Worm (Caenorhabditis elegans) whole organism, mixed stage, embryonic: ENCODE measurements around the gene T14B4.20.

Experiments used
- hlh-1 ChIP-seq: fragments of 150-350 bp; optimal IDR thresholded peaks from 2 replicates; lab custom pipeline; 2014; ENCODE audit warnings: missing biosample characterization, missing genetic modification reagents, missing genetic modification characterization
- lin-13 ChIP-seq: fragments of 150-350 bp; optimal IDR thresholded peaks from 2 replicates; lab custom pipeline; 2014; ENCODE audit warnings: missing biosample characterization, missing genetic modification characterization
- lsy-2 ChIP-seq: fragments of 150-350 bp; optimal IDR thresholded peaks from 2 replicates; lab custom pipeline; 2014; ENCODE audit warnings: missing biosample characterization, missing genetic modification characterization
- mab-5 ChIP-seq: fragments of 150-350 bp; optimal IDR thresholded peaks from 2 replicates; lab custom pipeline; 2014; ENCODE audit warnings: missing biosample characterization, missing genetic modification characterization
- mls-2 ChIP-seq: sonication (generic microtip); optimal IDR thresholded peaks from 2 replicates; lab custom pipeline; 2016; ENCODE audit warnings: mild to moderate bottlenecking, missing genetic modification characterization, moderate library complexity, missing compliant biosample characterization
- nhr-2 ChIP-seq: fragments of 150-350 bp; optimal IDR thresholded peaks from 2 replicates; lab custom pipeline; 2014; ENCODE audit warnings: missing biosample characterization, missing genetic modification characterization
- nhr-237 ChIP-seq: fragments of 150-350 bp; optimal IDR thresholded peaks from 2 replicates; lab custom pipeline; 2014; ENCODE audit warnings: missing biosample characterization, missing genetic modification characterization
- nhr-76 ChIP-seq: sonication (generic microtip); optimal IDR thresholded peaks from 2 replicates; lab custom pipeline; 2017; ENCODE audit warnings: missing biosample characterization, missing genetic modification characterization
- pha-4 ChIP-seq: fragments of 150-350 bp; optimal IDR thresholded peaks from 2 replicates; lab custom pipeline; 2018; ENCODE audit warnings: missing biosample characterization, missing genetic modification reagents, missing genetic modification characterization
- sptf-1 ChIP-seq: sonication (generic microtip); optimal IDR thresholded peaks from 2 replicates; lab custom pipeline; 2017; ENCODE audit warnings: mild to moderate bottlenecking, missing genetic modification characterization, moderate library complexity, missing compliant biosample characterization
- unc-120 ChIP-seq: sonication (generic microtip); optimal IDR thresholded peaks from 2 replicates; lab custom pipeline; 2017; ENCODE audit warnings: missing genetic modification characterization, missing compliant biosample characterization; ENCODE audit not compliant: poor library complexity, severe bottlenecking

DNA sequence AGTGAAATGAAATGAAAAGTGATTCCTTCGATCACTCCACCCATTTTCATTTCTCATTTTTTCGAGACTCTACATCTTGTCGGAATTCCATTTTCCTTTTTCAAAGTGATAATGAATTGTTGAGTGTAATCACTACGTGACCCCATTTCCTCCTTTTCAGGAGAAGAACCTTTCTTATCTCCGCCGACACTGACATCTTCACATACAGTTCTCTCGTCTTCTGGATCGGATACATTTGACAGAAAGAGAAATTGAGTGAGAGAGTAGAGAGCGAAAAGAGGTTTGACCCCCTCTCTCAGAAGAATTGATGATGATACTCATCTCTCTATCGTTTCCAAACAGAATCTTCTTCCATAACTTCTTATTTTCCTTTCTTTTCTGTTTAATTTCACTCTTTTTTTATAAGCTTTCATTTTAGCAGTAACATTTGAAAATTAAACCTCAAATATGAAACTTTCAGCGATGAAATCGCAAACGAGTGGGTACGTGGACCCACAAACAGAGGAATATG is 2.8 kb upstream of the T14B4.20 start, which contains the start of gene dpy-2:
- TF ChIP-seq hlh-1 (tag; lab: Kevin White, UChicago): no peak
- no peak for TF ChIP-seq mab-5 (tag; lab: Kevin White, UChicago)
- TF ChIP-seq lin-13 (tag; lab: Kevin White, UChicago): no peak
- no peak for TF ChIP-seq pha-4 (tag; lab: Kevin White, UChicago)
- no peak for TF ChIP-seq mls-2 (tag; lab: Kevin White, UChicago)
- no peak for TF ChIP-seq nhr-76 (tag; lab: Kevin White, UChicago)
- TF ChIP-seq unc-120: no peak
- TF ChIP-seq nhr-2 (tag; lab: Kevin White, UChicago): no peak
- TF ChIP-seq lsy-2 (tag; lab: Kevin White, UChicago): no peak
- TF ChIP-seq sptf-1 (tag; lab: Kevin White, UChicago): no peak
- no peak for TF ChIP-seq nhr-237 (tag; lab: Kevin White, UChicago)
